Worm (Caenorhabditis elegans): ENCODE results near the gene acl-6.

acl-6 gene

DNA sequence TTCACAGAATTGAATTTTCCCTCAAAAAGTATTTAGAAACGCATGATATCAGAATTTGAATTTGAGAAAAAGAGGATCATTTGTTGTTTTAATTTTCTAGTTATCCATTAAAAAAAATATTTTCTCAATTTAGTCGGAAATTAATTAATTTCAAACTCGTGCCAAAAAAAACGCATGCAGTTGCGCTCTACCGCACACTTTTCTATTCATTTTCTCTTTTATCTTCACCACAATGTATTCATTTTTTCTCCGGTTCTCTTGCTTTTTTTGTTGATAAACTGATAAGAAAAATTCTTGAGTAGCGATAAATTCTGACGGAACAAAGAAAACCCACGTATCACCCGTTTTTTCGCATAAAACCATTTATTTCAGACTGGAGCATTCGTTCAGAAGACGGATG is at the start of gene acl-6:
Gene acl-6, plus strand, starts transcription at position 367 of the 400 bp plus-strand sequence.
- TF ChIP-seq mec-3 (tag; optimal IDR thresholded peaks at IDR 0.05; ENCODE audit: borderline replicate concordance) (no peak), unc-42 (tag; optimal IDR thresholded peaks at IDR 0.05) (peak; percentile 51), elt-2 (tag; optimal IDR thresholded peaks at IDR 0.05) (peak; percentile 96), ceh-14 (tag; optimal IDR thresholded peaks at IDR 0.05) (peak; percentile 40), che-1 (tag; optimal IDR thresholded peaks at IDR 0.05) (no peak), dve-1 (tag; optimal IDR thresholded peaks at IDR 0.05) (peak; percentile 14), pqm-1 (tag; optimal IDR thresholded peaks at IDR 0.05) (peak; percentile 41)

DNA sequence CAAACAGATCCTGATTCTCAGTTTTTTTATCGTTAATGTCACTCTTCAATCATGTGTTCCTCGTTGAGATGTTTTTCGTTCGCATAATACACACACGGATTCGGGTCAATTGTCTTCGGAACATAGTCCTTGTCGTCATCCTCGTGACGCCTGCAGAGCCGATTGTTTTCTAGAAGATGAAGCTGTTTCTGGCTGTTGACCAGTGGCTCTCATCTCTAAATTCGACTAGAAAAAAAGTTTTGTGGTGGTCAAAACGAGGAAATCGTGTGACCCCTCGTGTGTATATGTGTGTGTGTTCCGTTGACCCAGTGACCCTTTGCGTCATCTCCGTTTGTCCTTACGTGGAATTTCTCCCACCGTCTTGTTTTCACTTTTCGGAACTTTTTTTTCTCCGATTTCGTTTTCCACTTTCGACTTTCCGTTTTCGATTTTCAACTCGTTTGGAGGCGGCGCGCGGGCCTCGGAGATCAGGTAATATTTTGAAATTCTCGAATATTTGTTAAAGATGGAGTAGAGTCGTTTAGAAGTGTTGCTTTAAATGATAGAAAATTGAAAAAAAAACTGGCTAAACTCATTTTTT is 47.2 kb upstream of the acl-6 start, which contains the start of gene C35A11.2:
Gene C35A11.2, plus strand, starts transcription at position 386 of the 580 bp plus-strand sequence.
- no peak for TF ChIP-seq gmeb-2 (tag; optimal IDR thresholded peaks at IDR 0.05)
- no peak for TF ChIP-seq pag-3 (tag; optimal IDR thresholded peaks at IDR 0.05; ENCODE audit: borderline replicate concordance)
- TF ChIP-seq unc-42 (tag; optimal IDR thresholded peaks at IDR 0.05): no peak
- no peak for TF ChIP-seq K02D7.2 (tag; optimal IDR thresholded peaks at IDR 0.05)
- no peak for TF ChIP-seq unc-3 (GFP tag; conservative IDR thresholded peaks at IDR 0.05)
- no peak for TF ChIP-seq unc-3 (tag; optimal IDR thresholded peaks at IDR 0.05)
- TF ChIP-seq ztf-16 (tag; optimal IDR thresholded peaks at IDR 0.05): no peak
- TF ChIP-seq tbx-2 (tag; optimal IDR thresholded peaks at IDR 0.05): no peak
- TF ChIP-seq unc-86 (tag; optimal IDR thresholded peaks at IDR 0.05): no peak
- TF ChIP-seq ceh-14 (tag; optimal IDR thresholded peaks at IDR 0.05): no peak
- no peak for TF ChIP-seq zip-5 (tag; optimal IDR thresholded peaks at IDR 0.05)
- no peak for TF ChIP-seq C38D4.7 (GFP tag; optimal IDR thresholded peaks at IDR 0.05)
- no peak for TF ChIP-seq elt-4 (tag; optimal IDR thresholded peaks at IDR 0.05)
- TF ChIP-seq dmd-4 (tag; optimal IDR thresholded peaks at IDR 0.05; ENCODE audit: borderline replicate concordance): no peak
- TF ChIP-seq elt-2 (tag; optimal IDR thresholded peaks at IDR 0.05): no peak

DNA sequence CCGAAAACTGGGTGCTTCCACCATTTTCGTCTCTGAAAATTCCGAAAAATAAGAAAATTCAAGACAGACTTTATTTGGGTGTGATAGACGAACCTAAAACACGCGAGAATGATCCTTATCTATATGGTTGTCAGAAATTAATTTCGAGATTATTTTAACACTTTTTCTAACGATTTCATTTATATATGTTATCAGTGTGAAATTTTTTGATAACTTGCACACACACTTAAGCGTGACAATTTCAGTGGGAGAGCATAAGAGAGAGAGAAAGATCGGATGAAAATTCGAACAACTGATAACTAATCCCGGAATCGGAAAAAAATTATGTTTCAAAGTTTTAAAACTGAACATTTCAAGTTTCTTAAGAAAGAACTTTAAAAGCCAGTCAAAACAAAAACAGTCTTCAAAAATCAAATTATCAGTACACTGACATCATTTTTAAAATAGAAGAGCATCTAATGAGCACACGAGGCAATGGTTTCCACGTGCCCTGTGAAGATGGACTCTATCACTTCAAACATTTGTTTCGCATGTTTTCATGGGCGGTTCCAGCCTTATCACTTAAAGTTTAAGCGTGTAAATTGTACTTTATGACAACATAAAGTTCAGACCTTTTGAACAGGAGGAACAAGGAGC is 40.1 kb upstream of the acl-6 start, which contains the start of gene C35A11.4:
Gene C35A11.4, minus strand, starts transcription at position 156 of the 636 bp plus-strand sequence.
- no peak for TF ChIP-seq pha-2 (tag; optimal IDR thresholded peaks at IDR 0.05)
- peak; percentile 43 for TF ChIP-seq elt-2 (tag; optimal IDR thresholded peaks at IDR 0.05)
- TF ChIP-seq ztf-16 (tag; optimal IDR thresholded peaks at IDR 0.05): no peak

DNA sequence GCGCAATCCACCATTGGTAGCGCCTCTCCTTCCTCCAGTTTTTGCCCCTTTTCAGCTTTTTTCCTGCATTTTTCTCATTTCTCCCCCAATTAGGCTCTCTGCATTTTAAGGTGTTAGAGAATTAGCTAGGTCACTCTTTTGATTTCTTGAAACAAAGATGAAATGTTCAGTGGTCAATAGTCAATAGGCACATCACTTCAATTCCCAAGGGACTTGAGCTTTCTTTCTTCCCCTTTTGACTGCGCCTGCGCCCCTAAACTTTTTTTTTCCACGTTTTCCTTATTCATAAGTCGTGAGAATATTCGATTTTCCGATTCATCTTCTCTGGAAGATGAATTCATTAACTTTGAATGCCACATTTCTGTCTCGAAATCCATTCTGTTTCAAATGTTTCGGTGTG is 29.2 kb upstream of the acl-6 start:
- no peak for TF ChIP-seq dmd-4 (tag; optimal IDR thresholded peaks at IDR 0.05; ENCODE audit: borderline replicate concordance)
- no peak for TF ChIP-seq pag-3 (tag; optimal IDR thresholded peaks at IDR 0.05; ENCODE audit: borderline replicate concordance)
- no peak for TF ChIP-seq tbx-2 (tag; optimal IDR thresholded peaks at IDR 0.05)
- TF ChIP-seq unc-3 (GFP tag; conservative IDR thresholded peaks at IDR 0.05): peak; percentile 83
- peak; percentile 84 for TF ChIP-seq unc-3 (tag; optimal IDR thresholded peaks at IDR 0.05)
- no peak for TF ChIP-seq rnt-1 (tag; optimal IDR thresholded peaks at IDR 0.05)
- TF ChIP-seq ceh-45 (GFP tag; IDR thresholded peaks at IDR 0.05): no peak
- no peak for TF ChIP-seq Y22D7AL.16 (tag; optimal IDR thresholded peaks at IDR 0.05)
- TF ChIP-seq dve-1 (tag; optimal IDR thresholded peaks at IDR 0.05): no peak
- peak; percentile 26 for TF ChIP-seq unc-42 (tag; optimal IDR thresholded peaks at IDR 0.05)
- no peak for TF ChIP-seq npax-4 (tag; optimal IDR thresholded peaks at IDR 0.05)

DNA sequence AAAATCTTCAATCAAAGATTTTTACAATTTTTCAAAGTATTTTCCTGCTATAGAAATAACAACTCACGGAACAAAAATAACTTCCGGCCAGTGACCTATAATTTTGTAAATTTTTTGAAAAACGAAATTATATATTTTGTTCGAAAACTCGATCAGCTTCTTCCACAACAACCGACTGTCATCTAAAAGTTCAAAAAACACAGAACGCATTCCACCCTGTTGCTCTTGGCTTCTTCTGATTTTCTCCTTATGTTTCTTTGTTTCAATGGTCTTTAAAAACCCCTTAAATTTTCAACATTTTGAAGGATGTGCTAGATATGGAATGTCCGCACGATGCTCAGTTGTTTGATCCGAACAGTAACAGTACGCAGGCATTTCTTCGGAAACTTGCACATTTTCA is 28.1 kb upstream of the acl-6 start, which contains the start of gene dmsr-7:
Gene dmsr-7, plus strand, starts transcription at position 301 of the 400 bp plus-strand sequence.
- TF ChIP-seq ceh-6 (GFP tag; optimal IDR thresholded peaks at IDR 0.05): no peak
- TF ChIP-seq ceh-31 (tag; optimal IDR thresholded peaks at IDR 0.05): no peak
- no peak for TF ChIP-seq gmeb-2 (tag; optimal IDR thresholded peaks at IDR 0.05)
- no peak for TF ChIP-seq pqm-1 (tag; optimal IDR thresholded peaks at IDR 0.05)
- no peak for TF ChIP-seq dmd-4 (tag; optimal IDR thresholded peaks at IDR 0.05; ENCODE audit: borderline replicate concordance)
- no peak for TF ChIP-seq ceh-30 (tag; optimal IDR thresholded peaks at IDR 0.05)
- TF ChIP-seq pat-9 (tag; optimal IDR thresholded peaks at IDR 0.05): no peak
- TF ChIP-seq dve-1 (tag; optimal IDR thresholded peaks at IDR 0.05): no peak
- no peak for TF ChIP-seq ceh-2 (tag; optimal IDR thresholded peaks at IDR 0.05)
- TF ChIP-seq ets-4 (tag; optimal IDR thresholded peaks at IDR 0.05): no peak
- TF ChIP-seq tbx-2 (tag; optimal IDR thresholded peaks at IDR 0.05): no peak
- no peak for TF ChIP-seq unc-86 (tag; optimal IDR thresholded peaks at IDR 0.05)
- no peak for TF ChIP-seq mec-3 (tag; optimal IDR thresholded peaks at IDR 0.05; ENCODE audit: borderline replicate concordance)
- no peak for TF ChIP-seq syd-9 (tag; optimal IDR thresholded peaks at IDR 0.05)
- no peak for TF ChIP-seq ahr-1 (tag; optimal IDR thresholded peaks at IDR 0.05)

Measured in whole organism, late embryonic.